Fruit fly (Drosophila melanogaster): ENCODE data around the gene Pus7.

DNA sequence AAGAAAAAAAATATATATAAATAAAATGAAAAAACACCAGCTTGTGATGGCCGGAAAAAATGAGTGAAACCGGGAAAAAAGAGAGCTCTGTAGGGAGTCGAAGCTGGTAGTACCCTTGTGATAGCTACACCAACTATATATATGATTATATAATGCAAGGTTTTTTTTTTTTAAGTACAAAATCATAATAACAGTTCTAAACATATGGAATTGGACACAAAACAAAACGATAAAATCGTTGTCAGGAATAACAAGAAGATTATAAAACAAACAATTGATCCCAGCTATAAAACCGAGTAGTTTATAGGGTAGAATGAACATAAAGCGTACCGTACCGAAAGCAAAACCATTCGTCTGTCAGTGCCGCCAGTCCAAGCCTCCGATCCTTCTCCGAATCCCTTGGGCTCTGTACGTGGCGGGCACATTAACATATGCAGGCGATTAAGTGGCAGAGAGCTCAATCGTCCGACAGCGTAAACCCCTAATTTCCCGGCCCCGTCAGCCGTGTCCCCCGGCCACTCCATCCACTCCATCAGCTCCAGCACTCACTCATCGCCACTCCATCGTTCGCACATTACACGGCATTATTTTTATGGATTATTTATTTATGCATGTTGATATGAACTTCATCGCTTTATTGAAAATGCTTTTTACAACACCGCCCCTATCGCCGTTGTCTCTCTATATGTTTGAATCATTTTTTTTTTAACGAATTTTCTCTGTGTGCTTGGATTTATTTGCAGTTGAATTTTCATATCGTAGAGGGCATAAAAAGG is 48.4 kb upstream of the Pus7 start:
- no peak for TF ChIP-seq CG8478 (optimal IDR thresholded peaks at IDR 0.05)
- no peak for TF ChIP-seq CTCF (optimal IDR thresholded peaks at IDR 0.05)

All from S2 (cell line).